Worm (Caenorhabditis elegans) whole organism, L2 larva: Measurements from ENCODE around the gene gop-1.

ENCODE experiments used
- C34F6.9 ChIP-seq: fragments of 150-350 bp; optimal IDR thresholded peaks from 2 replicates; lab custom pipeline; 2014; ENCODE audit warnings: missing biosample characterization, missing genetic modification characterization
- F13H6.1 ChIP-seq: sonication (generic microtip); optimal IDR thresholded peaks from 2 replicates; lab custom pipeline; 2016; ENCODE audit warnings: missing genetic modification characterization, missing compliant biosample characterization
- R02D3.7 ChIP-seq: fragments of 150-350 bp; optimal IDR thresholded peaks from 2 replicates; lab custom pipeline; 2014; ENCODE audit warnings: missing biosample characterization, missing genetic modification characterization
- aly-2 ChIP-seq: fragments of 150-350 bp; optimal IDR thresholded peaks from 2 replicates; lab custom pipeline; 2014; ENCODE audit warnings: missing biosample characterization, missing genetic modification characterization
- ama-1 ChIP-seq: fragments of 150-350 bp; optimal IDR thresholded peaks from 2 replicates; lab custom pipeline; 2018; ENCODE audit warnings: inconsistent platforms
- blmp-1 ChIP-seq: sonication (generic microtip); optimal IDR thresholded peaks from 2 replicates; lab custom pipeline; 2017; ENCODE audit warnings: missing genetic modification characterization, mild to moderate bottlenecking, missing compliant biosample characterization, antibody characterized with exemption, moderate library complexity; ENCODE audit not compliant: insufficient read depth
- ceh-16 ChIP-seq: fragments of 150-350 bp; optimal IDR thresholded peaks from 2 replicates; lab custom pipeline; 2014; ENCODE audit warnings: missing biosample characterization, missing genetic modification characterization
- ceh-82 ChIP-seq: fragments of 150-350 bp; optimal IDR thresholded peaks from 2 replicates; lab custom pipeline; 2014; ENCODE audit warnings: missing biosample characterization, missing genetic modification characterization
- crh-2 ChIP-seq: sonication (generic microtip); optimal IDR thresholded peaks from 2 replicates; lab custom pipeline; 2017; ENCODE audit warnings: missing biosample characterization, missing genetic modification characterization
- egl-27 ChIP-seq: sonication (generic microtip); optimal IDR thresholded peaks from 3 replicates; lab custom pipeline; 2017; ENCODE audit warnings: missing biosample characterization, missing genetic modification reagents, missing genetic modification characterization
- gmeb-1 ChIP-seq: fragments of 150-350 bp; optimal IDR thresholded peaks from 2 replicates; lab custom pipeline; 2014; ENCODE audit warnings: missing biosample characterization, missing genetic modification characterization
- lin-11 ChIP-seq: fragments of 150-350 bp; sonication (generic microtip); optimal IDR thresholded peaks from 2 replicates; lab custom pipeline; 2014; ENCODE audit warnings: missing biosample characterization, missing genetic modification characterization, inconsistent platforms, mixed read lengths
- lin-13 ChIP-seq: fragments of 150-350 bp; optimal IDR thresholded peaks from 2 replicates; lab custom pipeline; 2014; ENCODE audit warnings: missing biosample characterization, missing genetic modification reagents, missing genetic modification characterization
- lin-39 ChIP-seq: fragments of 150-350 bp; optimal IDR thresholded peaks from 2 replicates; lab custom pipeline; 2014; ENCODE audit warnings: missing biosample characterization, missing genetic modification reagents, missing genetic modification characterization
- lsy-2 ChIP-seq, 2 experiments: fragments of 150-350 bp in 1 of 2; sonication (generic microtip) in 1 of 2; optimal IDR thresholded peaks; 2 replicates each; lab custom pipeline; 2014 to 2017; ENCODE audit warnings: missing biosample characterization in 2 of 2, missing genetic modification characterization in 2 of 2
- mab-5 ChIP-seq: fragments of 150-350 bp; optimal IDR thresholded peaks from 2 replicates; lab custom pipeline; 2014; ENCODE audit warnings: missing biosample characterization, missing genetic modification characterization
- mdl-1 ChIP-seq, 2 experiments: fragments of 150-350 bp in 1 of 2; sonication (generic microtip) in 1 of 2; optimal IDR thresholded peaks; 2 replicates each; lab custom pipeline; 2017; ENCODE audit warnings: missing biosample characterization in 2 of 2, missing genetic modification characterization in 2 of 2
- nhr-11 ChIP-seq: fragments of 150-350 bp; optimal IDR thresholded peaks from 2 replicates; lab custom pipeline; 2014; ENCODE audit warnings: missing biosample characterization, missing genetic modification characterization
- nhr-12 ChIP-seq: fragments of 150-350 bp; optimal IDR thresholded peaks from 2 replicates; lab custom pipeline; 2014; ENCODE audit warnings: missing biosample characterization, missing genetic modification characterization
- nhr-129 ChIP-seq: fragments of 150-350 bp; optimal IDR thresholded peaks from 2 replicates; lab custom pipeline; 2014; ENCODE audit warnings: missing biosample characterization, missing genetic modification characterization
- nhr-21 ChIP-seq: fragments of 150-350 bp; optimal IDR thresholded peaks from 2 replicates; lab custom pipeline; 2014; ENCODE audit warnings: missing biosample characterization, missing genetic modification characterization
- nhr-25 ChIP-seq: fragments of 150-350 bp; sonication (generic microtip); optimal IDR thresholded peaks from 3 replicates; lab custom pipeline; 2014; ENCODE audit warnings: missing biosample characterization, missing genetic modification characterization
- nhr-6 ChIP-seq: fragments of 150-350 bp; optimal IDR thresholded peaks from 2 replicates; lab custom pipeline; 2014; ENCODE audit warnings: missing biosample characterization, missing genetic modification characterization
- nhr-77 ChIP-seq: fragments of 150-350 bp; optimal IDR thresholded peaks from 2 replicates; lab custom pipeline; 2014; ENCODE audit warnings: missing biosample characterization, missing genetic modification characterization
- peb-1 ChIP-seq: fragments of 150-350 bp; optimal IDR thresholded peaks from 2 replicates; lab custom pipeline; 2014; ENCODE audit warnings: missing biosample characterization, missing genetic modification characterization
- skn-1 ChIP-seq: sonication (generic microtip); optimal IDR thresholded peaks from 2 replicates; lab custom pipeline; 2017; ENCODE audit warnings: missing biosample characterization, missing genetic modification characterization
- sma-3 ChIP-seq: sonication (generic microtip); optimal IDR thresholded peaks from 2 replicates; lab custom pipeline; 2016; ENCODE audit warnings: missing genetic modification reagents, missing genetic modification characterization, missing compliant biosample characterization
- snpc-4 ChIP-seq: fragments of 150-350 bp; optimal IDR thresholded peaks from 2 replicates; lab custom pipeline; 2014; ENCODE audit warnings: missing biosample characterization, missing genetic modification characterization
- unc-39 ChIP-seq: fragments of 150-350 bp; optimal IDR thresholded peaks from 2 replicates; lab custom pipeline; 2014; ENCODE audit warnings: missing biosample characterization, missing genetic modification characterization
- unc-55 ChIP-seq: fragments of 150-350 bp; sonication (generic microtip); optimal IDR thresholded peaks from 3 replicates; lab custom pipeline; 2014; ENCODE audit warnings: missing biosample characterization, missing genetic modification reagents, missing genetic modification characterization
- unc-62 ChIP-seq: fragments of 150-350 bp; optimal IDR thresholded peaks from 2 replicates; lab custom pipeline; 2014; ENCODE audit warnings: missing biosample characterization, missing genetic modification reagents, missing genetic modification characterization
- zag-1 ChIP-seq: fragments of 150-350 bp; optimal IDR thresholded peaks from 2 replicates; lab custom pipeline; 2014; ENCODE audit warnings: missing biosample characterization, missing genetic modification characterization
- ztf-1 ChIP-seq: fragments of 200-800 bp; sonication (Bioruptor generic); conservative IDR thresholded peaks from 2 replicates; pipeline ENCODE4 v1.3.6; 2022; ENCODE audit warnings: missing genetic modification characterization, missing compliant biosample characterization
- ztf-11 ChIP-seq: sonication (generic microtip); optimal IDR thresholded peaks from 2 replicates; lab custom pipeline; 2017; ENCODE audit warnings: missing biosample characterization, missing genetic modification characterization
- ztf-4 ChIP-seq: fragments of 150-350 bp; optimal IDR thresholded peaks from 2 replicates; lab custom pipeline; 2014; ENCODE audit warnings: missing biosample characterization, missing genetic modification characterization

The gop-1 gene

DNA sequence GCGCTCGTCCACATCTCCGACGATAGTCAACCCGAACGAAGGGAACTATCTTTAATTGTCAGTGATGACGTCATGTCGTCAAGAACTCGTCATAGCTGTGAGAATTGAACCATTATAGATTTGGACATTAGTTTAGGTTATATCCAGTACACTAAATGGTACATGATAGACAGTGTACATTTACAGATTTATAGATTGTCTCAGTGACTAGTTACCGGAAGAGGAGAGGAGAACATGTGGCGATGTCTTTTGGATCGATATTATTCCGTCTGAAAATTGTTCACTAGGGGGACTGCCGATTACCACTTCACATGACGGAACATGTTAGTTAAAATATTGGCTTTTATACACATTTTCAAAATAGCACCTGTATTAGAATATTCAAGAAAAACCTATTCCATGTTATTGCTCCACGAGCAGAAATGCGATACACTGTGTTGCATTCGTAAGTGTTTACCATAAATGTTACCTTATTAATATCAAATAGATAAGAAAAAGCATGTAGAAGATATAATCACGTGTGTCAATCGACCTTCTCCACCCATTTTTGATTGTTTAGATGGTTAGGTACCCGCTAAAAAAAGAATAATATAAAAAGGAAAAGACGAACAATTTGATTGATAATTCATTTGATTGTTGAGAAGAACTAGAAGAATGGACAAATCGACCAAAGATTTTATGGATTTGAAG is 13.1 kb downstream of the gop-1 start, which contains the start of gene ZC395.5:
ZC395.5 (plus strand) TSS at position 632 of the 690 bp plus-strand sequence.
- TF ChIP-seq unc-62 (no peak), sma-3 (no peak), nhr-11 (no peak), R02D3.7 (tag; lab: Kevin White, UChicago) (no peak), snpc-4 (tag; lab: Kevin White, UChicago) (no peak), nhr-77 (tag; lab: Kevin White, UChicago) (no peak), crh-2 (tag; lab: Kevin White, UChicago) (peak; percentile 28), mab-5 (tag; lab: Kevin White, UChicago) (no peak), gmeb-1 (tag; lab: Kevin White, UChicago) (peak; percentile 59)

DNA sequence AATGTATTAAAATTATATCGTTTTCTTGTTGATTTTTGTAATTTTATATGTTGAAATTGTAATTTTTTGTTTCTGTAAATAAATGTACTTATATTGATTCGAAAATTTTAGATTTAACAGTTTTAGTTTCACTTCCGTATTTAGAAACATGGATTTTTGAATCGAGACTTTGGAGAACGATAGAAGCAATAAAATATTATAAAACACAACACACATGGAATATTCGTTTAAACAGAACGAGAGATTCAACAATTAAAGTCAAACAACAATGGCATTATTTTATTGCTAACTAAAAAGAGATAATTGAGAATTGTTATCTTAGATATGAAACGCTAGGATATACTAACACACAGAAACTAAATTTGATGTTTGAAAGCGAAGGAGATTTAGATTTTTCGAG is 14.2 kb downstream of the gop-1 start:
- TF ChIP-seq peb-1 (tag; lab: Kevin White, UChicago) (no peak), lsy-2 (tag; optimal IDR thresholded peaks at IDR 0.05; lab: Kevin White, UChicago) (no peak), ztf-1 (GFP tag; lab: Robert Waterston, UW) (no peak)
- TF ChIP-seq, all 48 proteins: peak for 0

DNA sequence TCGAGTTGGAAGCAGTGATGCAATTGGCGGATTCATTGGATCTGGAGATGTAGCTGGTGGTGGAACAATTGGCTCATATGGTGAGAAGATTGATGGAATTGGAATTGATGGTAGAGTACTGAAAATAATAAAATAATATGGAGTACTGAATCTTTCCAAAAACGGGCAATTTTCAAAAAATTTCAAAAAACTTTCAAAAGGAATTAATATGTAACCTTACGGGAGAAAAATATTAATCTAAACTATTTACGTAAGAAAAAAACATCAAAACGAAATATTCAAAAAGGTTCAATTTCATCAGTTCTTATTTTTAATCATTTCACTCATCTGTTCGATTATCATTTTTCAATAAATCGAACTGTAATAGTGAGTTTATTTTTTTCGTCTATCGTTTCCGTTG is 15.6 kb downstream of the gop-1 start, which contains the start of gene ZC395.4:
ZC395.4 (plus strand) TSS at position 301 of the 400 bp plus-strand sequence.
- no peak for TF ChIP-seq unc-62
- TF ChIP-seq lin-39 (tag; lab: Kevin White, UChicago): no peak
- no peak for TF ChIP-seq F13H6.1
- TF ChIP-seq mdl-1 (tag; optimal IDR thresholded peaks at IDR 0.05; lab: Kevin White, UChicago): no peak
- TF ChIP-seq ceh-82 (tag; lab: Kevin White, UChicago): no peak
- no peak for TF ChIP-seq unc-55 (GFP tag; lab: Kevin White, UChicago)
- TF ChIP-seq nhr-12 (tag; lab: Kevin White, UChicago): no peak
- TF ChIP-seq zag-1 (tag; lab: Kevin White, UChicago): no peak
- no peak for TF ChIP-seq egl-27 (tag; lab: Kevin White, UChicago)
- TF ChIP-seq ceh-16: no peak
- no peak for TF ChIP-seq nhr-77 (tag; lab: Kevin White, UChicago)
- no peak for TF ChIP-seq aly-2 (tag; lab: Kevin White, UChicago)
- no peak for TF ChIP-seq lin-11 (tag; lab: Kevin White, UChicago)
- TF ChIP-seq lsy-2 (tag; optimal IDR thresholded peaks at IDR 0.05; lab: Kevin White, UChicago): no peak
- no peak for TF ChIP-seq mab-5 (tag; lab: Kevin White, UChicago)
- TF ChIP-seq peb-1 (tag; lab: Kevin White, UChicago): no peak
- no peak for TF ChIP-seq ztf-4 (tag; lab: Kevin White, UChicago)
- TF ChIP-seq blmp-1 (tag; lab: Kevin White, UChicago): no peak

DNA sequence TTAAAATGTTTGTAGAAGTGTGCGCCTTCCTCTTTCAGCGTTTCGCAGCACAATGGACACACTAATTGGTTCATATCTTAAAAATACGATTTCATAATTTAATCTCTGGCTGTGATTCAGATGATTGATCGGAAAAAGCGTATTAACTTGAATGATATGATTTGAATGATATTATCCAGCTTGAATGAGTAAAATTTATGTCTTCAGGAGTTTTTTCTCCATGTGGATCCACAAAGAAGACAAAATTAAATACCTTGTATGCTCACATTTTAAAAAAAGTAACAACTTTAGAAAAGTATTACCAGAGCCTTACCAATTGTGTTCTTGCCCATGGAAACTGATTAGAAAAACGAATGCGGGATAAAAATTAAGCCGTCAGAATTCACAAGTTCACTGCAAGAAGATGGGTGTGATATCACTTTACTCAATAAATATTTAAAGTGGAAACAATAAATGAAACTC is 19.2 kb downstream of the gop-1 start, which contains the start of gene ztf-8:
ztf-8 (minus strand) TSS at position 76 of the 462 bp plus-strand sequence.
- peak; percentile 37 for TF ChIP-seq ama-1 (lab: Kevin White, UChicago)
- no peak for TF ChIP-seq egl-27 (tag; lab: Kevin White, UChicago)
- TF ChIP-seq nhr-11: no peak
- no peak for TF ChIP-seq skn-1 (tag; lab: Kevin White, UChicago)
- TF ChIP-seq nhr-6 (tag; lab: Kevin White, UChicago): no peak
- no peak for TF ChIP-seq nhr-25 (tag; lab: Kevin White, UChicago)
- no peak for TF ChIP-seq blmp-1 (tag; lab: Kevin White, UChicago)
- peak; percentile 31 for TF ChIP-seq ztf-4 (tag; lab: Kevin White, UChicago)
- TF ChIP-seq nhr-21 (tag; lab: Kevin White, UChicago): no peak
- TF ChIP-seq crh-2 (tag; lab: Kevin White, UChicago): peak; percentile 38
- TF ChIP-seq unc-39 (tag; lab: Kevin White, UChicago): no peak
- TF ChIP-seq C34F6.9 (tag; lab: Kevin White, UChicago): peak; percentile 25
- TF ChIP-seq lsy-2 (tag; optimal IDR thresholded peaks at IDR 0.05; lab: Kevin White, UChicago): peak in 1 of 2 experiments; percentile 49

DNA sequence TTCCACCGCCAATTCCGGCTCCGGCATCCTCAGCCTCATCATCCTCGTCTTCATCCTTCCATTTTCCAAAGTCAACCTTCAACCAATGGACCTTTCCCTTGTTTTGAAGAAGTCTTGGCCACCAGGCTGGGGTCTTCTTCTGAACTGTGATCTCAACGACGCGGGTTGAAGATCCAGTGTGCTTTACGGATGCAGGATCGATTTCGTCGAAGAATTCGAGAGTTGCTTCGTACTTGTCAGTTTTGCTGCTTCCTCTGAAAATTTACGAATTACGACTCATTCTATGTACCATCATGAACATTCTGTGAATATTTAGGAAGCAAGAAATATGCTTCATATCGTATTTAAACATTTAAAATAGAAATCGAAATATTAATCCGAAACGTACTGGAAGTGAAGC is 20.0 kb downstream of the gop-1 start:
- TF ChIP-seq ama-1 (lab: Kevin White, UChicago): peak; percentile 15
- no peak for TF ChIP-seq ztf-11 (tag; lab: Kevin White, UChicago)
- TF ChIP-seq lin-13 (GFP tag; lab: Kevin White, UChicago): no peak
- TF ChIP-seq sma-3: no peak
- TF ChIP-seq nhr-129: peak; percentile 15
- no peak for TF ChIP-seq unc-55 (GFP tag; lab: Kevin White, UChicago)
